Worm (Caenorhabditis elegans) whole organism, L1 larva: ENCODE measurements around the gene osm-10.
A peak's percentile ranks its signal among the peaks of the same experiment; 100 is the strongest.

Experiments
- hlh-17 ChIP-seq: fragments of 200-800 bp; sonication (Bioruptor generic); optimal IDR thresholded peaks from 2 replicates; lab custom pipeline; 2018; ENCODE audit warnings: missing genetic modification characterization, mild to moderate bottlenecking, missing compliant biosample characterization, moderate library complexity, borderline replicate concordance
- lin-39 ChIP-seq: fragments of 150-350 bp; optimal IDR thresholded peaks from 2 replicates; lab custom pipeline; 2014; ENCODE audit warnings: missing biosample characterization, missing genetic modification reagents, missing genetic modification characterization
- nhr-11 ChIP-seq: fragments of 150-350 bp; optimal IDR thresholded peaks from 2 replicates; lab custom pipeline; 2014; ENCODE audit warnings: missing biosample characterization, missing genetic modification characterization
- rnt-1 ChIP-seq: sonication (generic microtip); optimal IDR thresholded peaks from 2 replicates; lab custom pipeline; 2016; ENCODE audit warnings: mild to moderate bottlenecking, missing genetic modification characterization, moderate library complexity, missing compliant biosample characterization
- ztf-4 ChIP-seq: fragments of 150-350 bp; optimal IDR thresholded peaks from 2 replicates; lab custom pipeline; 2014; ENCODE audit warnings: missing biosample characterization, missing genetic modification characterization

DNA sequence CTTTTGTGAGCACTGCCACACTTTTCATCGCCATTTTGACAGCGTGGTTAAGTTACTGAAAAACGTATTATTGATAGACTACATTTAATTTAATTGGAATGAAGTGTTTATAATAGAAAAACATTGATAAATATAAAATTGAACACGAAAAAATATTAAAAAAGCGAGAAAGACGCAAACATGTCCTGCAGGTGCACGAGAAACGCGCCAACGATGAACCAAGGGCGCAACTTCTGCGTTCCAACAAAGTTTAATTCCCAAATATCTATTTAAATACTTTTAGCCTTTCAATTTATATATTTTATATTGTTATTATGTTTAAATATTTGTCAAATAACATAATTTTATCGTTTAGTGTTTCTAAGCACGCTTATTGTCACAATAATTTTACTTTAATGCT lies 8.9 kb upstream of the osm-10 start, which contains the start of gene ndus-8:
- peak; percentile 77 for TF ChIP-seq rnt-1
- no peak for TF ChIP-seq ztf-4 (tag; lab: Kevin White, UChicago)
- TF ChIP-seq nhr-11: no peak
- peak; percentile 43 for TF ChIP-seq lin-39 (tag; lab: Kevin White, UChicago)
- no peak for TF ChIP-seq hlh-17 (GFP tag; lab: Kevin White, UChicago)
